Fruit fly (Drosophila melanogaster): ENCODE data around the gene Drice.

Gene Drice

DNA sequence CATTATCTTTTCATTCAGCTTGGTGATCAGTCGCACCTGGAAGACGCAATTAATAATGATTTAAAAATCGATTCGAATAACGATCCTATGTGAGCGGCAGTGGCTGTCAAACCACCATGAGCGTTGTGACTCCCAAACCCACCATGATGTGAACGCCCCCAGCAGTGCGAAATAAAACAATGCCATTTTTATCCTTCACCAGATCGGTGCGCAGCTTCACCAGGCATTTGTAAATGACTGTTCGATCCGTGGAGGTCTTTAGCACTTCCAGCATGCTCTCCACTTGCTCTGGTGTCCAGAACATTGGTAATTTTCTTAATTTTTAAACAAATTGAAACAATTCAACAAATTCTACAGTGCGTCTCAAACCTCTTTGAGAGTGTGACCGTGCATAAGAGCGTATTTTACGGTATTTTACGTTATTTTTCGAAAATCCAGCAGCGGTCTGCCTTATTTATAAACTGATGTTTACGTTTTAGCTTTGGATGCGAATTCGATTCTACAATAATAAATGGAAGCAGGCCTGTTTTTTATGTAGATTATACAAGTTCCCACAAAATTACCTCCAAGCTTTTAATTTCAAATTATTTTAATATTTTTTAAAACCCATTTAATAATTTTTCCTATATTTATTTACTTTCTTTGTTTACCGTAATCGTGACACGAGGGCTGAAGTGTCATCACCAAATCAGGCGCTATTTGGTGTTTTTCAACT is at the start of gene Drice, which contains the start of gene Rnb:
Gene Drice, plus strand, starts transcription at position 693 of the 715 bp plus-strand sequence.
Gene Rnb, minus strand, starts transcription at position 389 of the 715 bp plus-strand sequence.
- TF ChIP-seq CG34367 (tag; optimal IDR thresholded peaks at IDR 0.05), result peak; percentile 20
- TF ChIP-seq Ets98B (GFP tag; IDR thresholded peaks at IDR 0.05), result no peak; the same call in 1 of the 2 replicates
- no peak for TF ChIP-seq D1 (tag; optimal IDR thresholded peaks at IDR 0.05)
- TF ChIP-seq CG10348 (GFP tag; IDR thresholded peaks at IDR 0.05), result no peak
- TF ChIP-seq CG32121 (GFP tag; IDR thresholded peaks at IDR 0.05), result peak; percentile 21; the same call in 1 of the 2 replicates
- TF ChIP-seq Snoo (tag; optimal IDR thresholded peaks at IDR 0.05), result peak; percentile 3
- TF ChIP-seq CG9948 (tag; optimal IDR thresholded peaks at IDR 0.05), result peak; percentile 11
- no peak for TF ChIP-seq CG13204 (GFP tag; optimal IDR thresholded peaks at IDR 0.05)
- peak; percentile 9 for TF ChIP-seq CG17806 (tag; optimal IDR thresholded peaks at IDR 0.05)
- peak; percentile 46; the same call in 1 of the 3 replicates for TF ChIP-seq CG4496 (GFP tag; IDR thresholded peaks at IDR 0.05)
- peak; percentile 33 for TF ChIP-seq CG15710 (tag; optimal IDR thresholded peaks at IDR 0.05)
- peak; percentile 26; the same call in 1 of the 3 replicates for TF ChIP-seq fd96Ca (GFP tag; IDR thresholded peaks at IDR 0.05)
- no peak for TF ChIP-seq Pif1B (GFP tag; optimal IDR thresholded peaks at IDR 0.05)
- TF ChIP-seq CG8159 (tag; optimal IDR thresholded peaks at IDR 0.05), result peak; percentile 52
- TF ChIP-seq Pif1A (GFP tag; optimal IDR thresholded peaks at IDR 0.05), result no peak
- TF ChIP-seq EcR (GFP tag; optimal IDR thresholded peaks at IDR 0.05), result peak; percentile 98

- TF ChIP-seq CG17806 (tag; optimal IDR thresholded peaks at IDR 0.05), result no peak
- 0 out of 2 replicates have a peak, but pooled peaks have one; percentile 52 for TF ChIP-seq rn (GFP tag; IDR thresholded peaks at IDR 0.05)
- TF ChIP-seq CG10348 (GFP tag; IDR thresholded peaks at IDR 0.05), result peak; percentile 33; the same call in 1 of the 2 replicates
- no peak for TF ChIP-seq CG14655 (GFP tag; optimal IDR thresholded peaks at IDR 0.05)
- TF ChIP-seq CG13204 (GFP tag; optimal IDR thresholded peaks at IDR 0.05), result no peak
- TF ChIP-seq Ets98B (GFP tag; IDR thresholded peaks at IDR 0.05), result peak; percentile 87
- TF ChIP-seq EcR (GFP tag; optimal IDR thresholded peaks at IDR 0.05), result no peak
- no peak for TF ChIP-seq CG8301 (tag; optimal IDR thresholded peaks at IDR 0.05)
- TF ChIP-seq fd96Ca (GFP tag; IDR thresholded peaks at IDR 0.05), result peak; percentile 90
- TF ChIP-seq D1 (tag; optimal IDR thresholded peaks at IDR 0.05), result no peak
- peak; percentile 3 for TF ChIP-seq CG15710 (tag; optimal IDR thresholded peaks at IDR 0.05)
- no peak for TF ChIP-seq Pif1A (GFP tag; optimal IDR thresholded peaks at IDR 0.05)
- TF ChIP-seq Pif1B (GFP tag; optimal IDR thresholded peaks at IDR 0.05), result no peak
- peak; percentile 7 for TF ChIP-seq CG9948 (tag; optimal IDR thresholded peaks at IDR 0.05)
- TF ChIP-seq CG12605 (GFP tag; IDR thresholded peaks at IDR 0.05), result peak; percentile 40; the same call in 1 of the 2 replicates
- no peak for TF ChIP-seq gl (tag; optimal IDR thresholded peaks at IDR 0.05)
- TF ChIP-seq CG32121 (GFP tag; IDR thresholded peaks at IDR 0.05), result peak; percentile 87
- no peak for TF ChIP-seq CG34367 (tag; optimal IDR thresholded peaks at IDR 0.05)
- no peak for TF ChIP-seq Snoo (tag; optimal IDR thresholded peaks at IDR 0.05)
- TF ChIP-seq CG4496 (GFP tag; IDR thresholded peaks at IDR 0.05), result peak; percentile 83
- no peak for TF ChIP-seq CG8159 (tag; optimal IDR thresholded peaks at IDR 0.05)
Observed at dm6 chr3R:29755248-29755647, 44.2 kb upstream of the Drice start.

DNA sequence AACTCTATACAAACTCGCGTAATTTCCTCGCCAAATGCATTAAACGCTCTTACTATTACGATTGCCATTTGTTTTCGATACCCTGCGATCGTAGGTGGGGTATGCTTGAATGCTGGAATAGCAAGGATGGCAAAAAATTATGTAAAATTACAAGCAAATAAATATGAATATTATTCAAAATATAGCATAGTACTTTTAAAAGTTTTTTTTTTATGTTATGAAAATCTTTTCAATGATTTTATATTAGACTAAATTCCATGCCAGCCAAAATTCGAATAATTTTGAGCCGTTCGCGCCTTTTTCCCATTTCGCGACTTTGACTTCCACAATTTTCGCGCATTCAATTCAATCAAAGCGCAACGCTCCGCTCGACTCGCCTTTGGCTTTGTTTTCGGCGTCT is 43.3 kb upstream of the Drice start:
- TF ChIP-seq CG34367 (tag; optimal IDR thresholded peaks at IDR 0.05) (no peak), Snoo (tag; optimal IDR thresholded peaks at IDR 0.05) (no peak), CG8159 (tag; optimal IDR thresholded peaks at IDR 0.05) (no peak), gl (tag; optimal IDR thresholded peaks at IDR 0.05) (no peak), CG12605 (GFP tag; IDR thresholded peaks at IDR 0.05) (no peak), CG10348 (GFP tag; IDR thresholded peaks at IDR 0.05) (no peak), fd96Ca (GFP tag; IDR thresholded peaks at IDR 0.05) (no peak)

DNA sequence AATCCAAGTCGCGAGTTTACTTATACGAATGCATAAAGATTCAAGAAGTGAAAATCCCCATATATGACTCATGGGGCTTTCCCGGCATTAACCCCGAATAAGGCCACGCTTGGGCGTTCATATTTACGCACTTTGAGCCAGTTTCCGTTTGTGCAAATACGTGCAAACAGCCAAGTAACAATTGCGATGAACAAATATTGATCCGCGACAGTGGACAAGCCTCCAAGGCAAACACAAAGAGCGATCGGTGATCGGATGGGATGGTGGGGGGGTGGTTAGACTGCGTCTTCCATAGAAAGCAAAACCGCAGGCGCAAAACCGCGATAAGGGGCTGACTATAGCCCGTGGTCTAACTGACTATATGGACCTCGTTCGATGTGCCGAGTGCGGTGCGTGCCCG is 42.2 kb upstream of the Drice start:
- peak; percentile 37; the same call in 1 of the 2 replicates for TF ChIP-seq Ets98B (GFP tag; IDR thresholded peaks at IDR 0.05)
- no peak for TF ChIP-seq CG15710 (tag; optimal IDR thresholded peaks at IDR 0.05)
- no peak for TF ChIP-seq D1 (tag; optimal IDR thresholded peaks at IDR 0.05)
- TF ChIP-seq gl (tag; optimal IDR thresholded peaks at IDR 0.05), result peak; percentile 74
- no peak for TF ChIP-seq CG17806 (tag; optimal IDR thresholded peaks at IDR 0.05)
- TF ChIP-seq rn (GFP tag; IDR thresholded peaks at IDR 0.05), result 0 out of 2 replicates have a peak, but pooled peaks have one; percentile 18
- peak; percentile 36; the same call in 2 of the 3 replicates for TF ChIP-seq CG4496 (GFP tag; IDR thresholded peaks at IDR 0.05)
- peak; percentile 49 for TF ChIP-seq fd96Ca (GFP tag; IDR thresholded peaks at IDR 0.05)
- TF ChIP-seq Pif1A (GFP tag; optimal IDR thresholded peaks at IDR 0.05), result peak; percentile 62
- TF ChIP-seq CG12605 (GFP tag; IDR thresholded peaks at IDR 0.05), result peak; percentile 40
- no peak for TF ChIP-seq CG8159 (tag; optimal IDR thresholded peaks at IDR 0.05)
- TF ChIP-seq CG8301 (tag; optimal IDR thresholded peaks at IDR 0.05), result no peak
- TF ChIP-seq EcR (GFP tag; optimal IDR thresholded peaks at IDR 0.05), result peak; percentile 35
- no peak for TF ChIP-seq Pif1B (GFP tag; optimal IDR thresholded peaks at IDR 0.05)
- TF ChIP-seq CG13204 (GFP tag; optimal IDR thresholded peaks at IDR 0.05), result peak; percentile 83
- TF ChIP-seq CG9948 (tag; optimal IDR thresholded peaks at IDR 0.05), result no peak
- TF ChIP-seq Snoo (tag; optimal IDR thresholded peaks at IDR 0.05), result no peak
- no peak; the same call in 1 of the 2 replicates for TF ChIP-seq CG32121 (GFP tag; IDR thresholded peaks at IDR 0.05)
- TF ChIP-seq CG10348 (GFP tag; IDR thresholded peaks at IDR 0.05), result no peak
- TF ChIP-seq CG34367 (tag; optimal IDR thresholded peaks at IDR 0.05), result peak; percentile 52

DNA sequence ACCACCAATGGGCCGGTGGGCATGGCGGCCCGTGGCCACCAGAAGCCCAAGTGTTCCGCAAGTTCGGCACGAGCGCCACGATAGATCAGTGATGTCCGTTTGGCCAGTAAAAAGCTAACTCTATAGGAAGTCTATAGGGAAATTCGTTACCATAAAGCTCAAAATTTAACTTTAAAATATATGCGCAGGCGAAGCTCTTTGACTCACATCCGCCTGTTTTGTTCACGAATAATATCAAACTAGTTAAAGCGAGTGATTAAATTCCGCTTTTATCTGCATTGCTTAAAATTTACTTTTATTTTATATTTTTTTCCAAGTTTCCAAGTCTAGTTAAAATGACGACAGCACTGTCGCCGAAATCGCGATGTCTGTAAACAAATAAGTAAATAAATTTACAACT is 41.8 kb upstream of the Drice start:
- TF ChIP-seq CG8159 (tag; optimal IDR thresholded peaks at IDR 0.05), result peak; percentile 53
- peak; percentile 38 for TF ChIP-seq Ets98B (GFP tag; IDR thresholded peaks at IDR 0.05)
- no peak for TF ChIP-seq CG13204 (GFP tag; optimal IDR thresholded peaks at IDR 0.05)
- TF ChIP-seq CG34367 (tag; optimal IDR thresholded peaks at IDR 0.05), result no peak
- TF ChIP-seq rn (GFP tag; IDR thresholded peaks at IDR 0.05), result no peak
- peak; percentile 55 for TF ChIP-seq CG8301 (tag; optimal IDR thresholded peaks at IDR 0.05)
- peak; percentile 72 for TF ChIP-seq fd96Ca (GFP tag; IDR thresholded peaks at IDR 0.05)
- TF ChIP-seq CG9948 (tag; optimal IDR thresholded peaks at IDR 0.05), result peak; percentile 34
- TF ChIP-seq CG32121 (GFP tag; IDR thresholded peaks at IDR 0.05), result peak; percentile 37
- no peak for TF ChIP-seq EcR (GFP tag; optimal IDR thresholded peaks at IDR 0.05)
- TF ChIP-seq CG17806 (tag; optimal IDR thresholded peaks at IDR 0.05), result peak; percentile 42
- peak; percentile 71 for TF ChIP-seq CG4496 (GFP tag; IDR thresholded peaks at IDR 0.05)
- peak; percentile 47 for TF ChIP-seq Pif1B (GFP tag; optimal IDR thresholded peaks at IDR 0.05)
- TF ChIP-seq CG10348 (GFP tag; IDR thresholded peaks at IDR 0.05), result no peak
- peak; percentile 5 for TF ChIP-seq Snoo (tag; optimal IDR thresholded peaks at IDR 0.05)
- TF ChIP-seq gl (tag; optimal IDR thresholded peaks at IDR 0.05), result no peak
- TF ChIP-seq CG15710 (tag; optimal IDR thresholded peaks at IDR 0.05), result peak; percentile 38
- peak; percentile 10 for TF ChIP-seq D1 (tag; optimal IDR thresholded peaks at IDR 0.05)
- TF ChIP-seq CG14655 (GFP tag; optimal IDR thresholded peaks at IDR 0.05), result peak; percentile 63

Data from whole organism, pupa.